Worm (Caenorhabditis elegans) whole organism, midembryonic: ENCODE measurements around the gene str-178.

ENCODE experiments used
- T22C8.4 ChIP-seq: fragments of 200-800 bp; sonication (Bioruptor generic); IDR thresholded peaks from 2 replicates; pipeline ENCODE4 v1.3.6; 2022; ENCODE audit warnings: missing genetic modification characterization, missing compliant biosample characterization
- cog-1 ChIP-seq: sonication (generic microtip); optimal IDR thresholded peaks from 2 replicates; lab custom pipeline; 2016; ENCODE audit warnings: missing genetic modification characterization, missing compliant biosample characterization
- flt-1 ChIP-seq: fragments of 200-800 bp; sonication (Bioruptor generic); IDR thresholded peaks from 2 replicates; pipeline ENCODE4 v1.3.6; 2022; ENCODE audit warnings: missing genetic modification characterization, missing compliant biosample characterization
- klf-2 ChIP-seq: fragments of 200-800 bp; sonication (Bioruptor generic); conservative IDR thresholded peaks from 2 replicates; pipeline ENCODE4 v1.3.6; 2022; ENCODE audit warnings: missing genetic modification reagents, missing genetic modification characterization, missing compliant biosample characterization
- med-1 ChIP-seq: sonication (generic microtip); optimal IDR thresholded peaks from 2 replicates; lab custom pipeline; 2017; ENCODE audit warnings: missing genetic modification characterization, mild to moderate bottlenecking, missing compliant biosample characterization, antibody characterized with exemption, missing genetic modification reagents; ENCODE audit not compliant: insufficient read depth
- ref-1 ChIP-seq: fragments of 200-800 bp; sonication (Bioruptor generic); conservative IDR thresholded peaks from 2 replicates; pipeline ENCODE4 v1.3.6; 2022; ENCODE audit warnings: missing genetic modification reagents, missing genetic modification characterization, missing compliant biosample characterization
- tab-1 ChIP-seq: fragments of 200-800 bp; sonication (Bioruptor generic); IDR thresholded peaks from 2 replicates; pipeline ENCODE4 v1.3.6; 2022; ENCODE audit warnings: missing genetic modification characterization, missing compliant biosample characterization
- ztf-23 ChIP-seq: fragments of 200-800 bp; sonication (Bioruptor generic); IDR thresholded peaks from 2 replicates; pipeline ENCODE4 v1.3.6; 2022; ENCODE audit warnings: missing genetic modification reagents, missing genetic modification characterization, missing compliant biosample characterization
- ztf-29 ChIP-seq: fragments of 200-800 bp; sonication (Bioruptor generic); IDR thresholded peaks from 2 replicates; pipeline ENCODE4 v1.3.6; 2022; ENCODE audit warnings: missing genetic modification reagents, missing genetic modification characterization, missing compliant biosample characterization

Gene str-178

ce11 chrV:12728062-12728665 is 11.8 kb upstream of the str-178 start, which contains the start of the genes rpl-28 and mrpl-49:
TSS of gene rpl-28 (minus strand) at chrV:12728112.
TSS of gene mrpl-49 (plus strand) at chrV:12728631.
- TF ChIP-seq ztf-29 (no peak), tab-1 (GFP tag; lab: Robert Waterston, UW) (no peak), ztf-23 (peak; percentile 67), med-1 (GFP tag; lab: Kevin White, UChicago) (no peak), T22C8.4 (GFP tag; lab: Robert Waterston, UW) (no peak), cog-1 (peak; percentile 60)

DNA sequence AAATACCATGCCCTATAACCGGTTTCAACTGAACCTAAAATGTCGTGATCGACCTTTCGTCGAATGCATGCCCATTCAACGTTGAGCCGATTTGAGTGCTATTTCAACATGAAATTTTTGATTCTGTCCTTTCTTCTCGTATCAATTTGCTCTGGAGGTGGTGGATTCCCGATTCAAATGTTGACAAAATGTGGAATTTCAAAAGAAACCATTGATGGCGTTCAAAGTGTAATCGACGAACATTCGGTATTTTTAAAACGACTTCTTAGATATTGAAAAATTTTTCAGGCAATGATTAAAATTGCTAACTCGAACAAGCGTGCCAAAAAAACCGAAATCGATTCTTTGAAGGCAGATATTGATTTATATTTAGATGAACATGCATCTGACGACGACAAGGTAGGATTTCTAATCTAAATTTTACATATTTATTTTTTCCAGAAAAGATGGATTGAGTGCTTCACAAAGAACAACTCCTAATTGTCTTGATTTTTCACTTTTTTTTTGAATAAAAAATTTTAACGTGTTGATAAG is 10.8 kb upstream of the str-178 start, which contains the start of gene R11D1.13:
Gene R11D1.13, plus strand, starts transcription at position 51 of the 534 bp plus-strand sequence.
- TF ChIP-seq ztf-29 (no peak), flt-1 (GFP tag; lab: Robert Waterston, UW) (no peak), T22C8.4 (GFP tag; lab: Robert Waterston, UW) (no peak), cog-1 (no peak), med-1 (GFP tag; lab: Kevin White, UChicago) (no peak), ref-1 (GFP tag; lab: Robert Waterston, UW) (no peak), ztf-23 (no peak), tab-1 (GFP tag; lab: Robert Waterston, UW) (no peak), klf-2 (GFP tag; lab: Robert Waterston, UW) (no peak)

DNA sequence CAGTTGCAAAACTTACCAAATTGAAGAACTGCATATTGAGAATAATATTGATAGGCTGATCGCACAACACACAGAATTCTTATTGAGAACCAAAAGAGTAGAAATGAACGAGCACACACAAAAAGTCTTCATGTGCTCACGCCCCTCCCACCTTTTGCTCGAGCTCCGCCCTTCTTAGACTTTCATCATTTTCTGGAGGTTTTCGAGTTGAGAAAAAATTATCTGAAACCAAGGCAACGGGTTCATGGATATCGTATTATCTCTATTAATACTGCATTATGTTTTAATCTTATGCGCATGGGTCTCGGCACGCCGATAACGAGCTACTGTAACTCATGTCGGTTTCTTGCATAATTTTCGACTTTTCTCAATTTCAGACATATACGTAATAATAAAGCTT is 9.5 kb upstream of the str-178 start, which contains the start of gene R11D1.12:
Gene R11D1.12, minus strand, starts transcription at position 101 of the 400 bp plus-strand sequence.
- no peak for TF ChIP-seq ref-1 (GFP tag; lab: Robert Waterston, UW)
- TF ChIP-seq flt-1 (GFP tag; lab: Robert Waterston, UW): no peak
- TF ChIP-seq cog-1: no peak
- TF ChIP-seq ztf-29: no peak
- TF ChIP-seq klf-2 (GFP tag; lab: Robert Waterston, UW): no peak
- TF ChIP-seq tab-1 (GFP tag; lab: Robert Waterston, UW): no peak
- no peak for TF ChIP-seq ztf-23

DNA sequence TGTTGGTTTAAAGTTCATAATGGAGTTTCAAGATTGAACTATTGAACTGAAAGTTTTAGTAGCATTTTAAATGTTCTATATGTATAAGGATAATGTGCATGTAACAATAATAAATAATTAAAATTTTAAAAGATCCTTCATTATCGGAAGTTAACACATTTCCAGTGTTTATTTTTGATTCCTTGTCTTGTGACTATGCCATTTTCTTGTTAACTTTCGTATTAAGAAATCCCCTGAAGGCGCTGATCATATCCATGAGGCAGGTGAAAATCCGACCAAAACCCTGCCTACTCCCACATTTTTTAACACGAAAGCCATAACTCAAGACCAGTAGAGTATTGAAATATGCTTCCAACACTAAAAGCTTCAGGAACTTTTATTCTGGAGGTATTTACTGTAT is 3.4 kb upstream of the str-178 start, which contains the start of gene R11D1.7:
Gene R11D1.7, plus strand, starts transcription at position 301 of the 400 bp plus-strand sequence.
- TF ChIP-seq klf-2 (GFP tag; lab: Robert Waterston, UW): no peak
- no peak for TF ChIP-seq flt-1 (GFP tag; lab: Robert Waterston, UW)
- TF ChIP-seq ref-1 (GFP tag; lab: Robert Waterston, UW): no peak
- no peak for TF ChIP-seq T22C8.4 (GFP tag; lab: Robert Waterston, UW)
- no peak for TF ChIP-seq ztf-29
- TF ChIP-seq med-1 (GFP tag; lab: Kevin White, UChicago): no peak
- TF ChIP-seq cog-1: no peak
- TF ChIP-seq ztf-23: no peak
- TF ChIP-seq tab-1 (GFP tag; lab: Robert Waterston, UW): no peak

ce11 chrV:12718622-12719021 is 2.3 kb upstream of the str-178 start, which contains the start of gene str-181:
TSS of gene str-181 (minus strand) at chrV:12718722.
- TF ChIP-seq med-1 (GFP tag; lab: Kevin White, UChicago) (no peak), ref-1 (GFP tag; lab: Robert Waterston, UW) (no peak), klf-2 (GFP tag; lab: Robert Waterston, UW) (no peak), ztf-23 (no peak), flt-1 (GFP tag; lab: Robert Waterston, UW) (no peak), tab-1 (GFP tag; lab: Robert Waterston, UW) (no peak), T22C8.4 (GFP tag; lab: Robert Waterston, UW) (no peak), ztf-29 (no peak), cog-1 (no peak)

DNA sequence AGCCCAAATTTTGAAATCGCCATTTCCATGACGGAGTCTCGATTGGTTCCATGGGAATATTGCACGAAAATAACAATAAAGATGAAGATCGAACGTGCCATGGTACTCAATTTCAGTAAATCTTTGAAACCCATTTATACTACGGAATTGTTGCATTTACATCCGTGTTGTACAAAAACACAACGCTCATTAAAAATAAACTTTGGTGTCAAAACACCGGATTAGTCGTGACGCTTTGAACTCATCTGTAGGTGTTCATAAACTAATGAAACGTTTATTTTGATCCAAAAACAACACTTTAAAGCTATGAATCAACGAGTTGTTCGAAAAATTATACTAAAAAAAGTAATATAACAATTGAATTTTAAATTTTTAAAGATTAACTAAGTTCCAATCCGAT is 2.2 kb downstream of the str-178 start, which contains the start of gene R11D1.4:
Gene R11D1.4, minus strand, starts transcription at position 101 of the 400 bp plus-strand sequence.
- no peak for TF ChIP-seq klf-2 (GFP tag; lab: Robert Waterston, UW)
- TF ChIP-seq flt-1 (GFP tag; lab: Robert Waterston, UW): no peak
- no peak for TF ChIP-seq ztf-29
- TF ChIP-seq cog-1: no peak
- TF ChIP-seq T22C8.4 (GFP tag; lab: Robert Waterston, UW): no peak
- no peak for TF ChIP-seq ztf-23
- no peak for TF ChIP-seq tab-1 (GFP tag; lab: Robert Waterston, UW)
- no peak for TF ChIP-seq ref-1 (GFP tag; lab: Robert Waterston, UW)
- no peak for TF ChIP-seq med-1 (GFP tag; lab: Kevin White, UChicago)

- no peak for TF ChIP-seq tab-1 (GFP tag; lab: Robert Waterston, UW)
- no peak for TF ChIP-seq klf-2 (GFP tag; lab: Robert Waterston, UW)
- TF ChIP-seq flt-1 (GFP tag; lab: Robert Waterston, UW): no peak
- TF ChIP-seq ztf-29: no peak
- TF ChIP-seq ref-1 (GFP tag; lab: Robert Waterston, UW): no peak
- no peak for TF ChIP-seq T22C8.4 (GFP tag; lab: Robert Waterston, UW)
- no peak for TF ChIP-seq cog-1
- no peak for TF ChIP-seq ztf-23
- TF ChIP-seq med-1 (GFP tag; lab: Kevin White, UChicago): no peak
Observed at ce11 chrV:12711999-12712398, 4.3 kb downstream of the str-178 start, which contains the start of gene R11D1.3. TSS of gene R11D1.3 (minus strand) at chrV:12712099.

DNA sequence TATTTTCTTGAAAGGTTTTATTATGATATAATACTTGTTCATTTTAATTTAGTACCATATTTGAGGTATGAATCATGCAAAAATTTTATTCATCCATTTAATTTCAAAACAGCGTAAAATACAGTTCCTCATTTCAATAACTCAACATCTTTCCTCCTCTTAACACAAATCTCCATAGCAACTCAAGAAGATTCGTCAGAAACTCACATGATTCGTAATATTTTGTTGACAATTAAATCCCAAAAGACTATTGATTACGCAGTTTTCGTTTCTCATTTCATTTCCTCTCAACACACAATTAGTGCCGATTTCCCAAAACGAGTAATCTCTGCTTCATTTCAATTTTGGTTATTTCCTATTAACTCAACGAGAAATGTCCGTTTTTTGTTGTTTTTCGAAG is 8.0 kb downstream of the str-178 start, which contains the start of gene R11D1.2:
Gene R11D1.2, plus strand, starts transcription at position 301 of the 400 bp plus-strand sequence.
- no peak for TF ChIP-seq flt-1 (GFP tag; lab: Robert Waterston, UW)
- no peak for TF ChIP-seq med-1 (GFP tag; lab: Kevin White, UChicago)
- no peak for TF ChIP-seq ref-1 (GFP tag; lab: Robert Waterston, UW)
- no peak for TF ChIP-seq cog-1
- no peak for TF ChIP-seq tab-1 (GFP tag; lab: Robert Waterston, UW)
- no peak for TF ChIP-seq ztf-23
- TF ChIP-seq klf-2 (GFP tag; lab: Robert Waterston, UW): no peak
- TF ChIP-seq T22C8.4 (GFP tag; lab: Robert Waterston, UW): no peak
- no peak for TF ChIP-seq ztf-29

ce11 chrV:12706511-12706910 is 9.8 kb downstream of the str-178 start:
- TF ChIP-seq cog-1 (no peak), flt-1 (GFP tag; lab: Robert Waterston, UW) (no peak), med-1 (GFP tag; lab: Kevin White, UChicago) (no peak), klf-2 (GFP tag; lab: Robert Waterston, UW) (no peak), ref-1 (GFP tag; lab: Robert Waterston, UW) (no peak), tab-1 (GFP tag; lab: Robert Waterston, UW) (no peak), ztf-23 (no peak), ztf-29 (no peak), T22C8.4 (GFP tag; lab: Robert Waterston, UW) (no peak)
